Worm (Caenorhabditis elegans) whole organism, late embryonic: Measurements from ENCODE around the gene ZK180.6.

Source experiments
- ceh-45 ChIP-seq: fragments of 200-800 bp; sonication (Bioruptor generic); IDR thresholded peaks from 2 replicates; pipeline ENCODE4 v1.3.6; 2022; ENCODE audit warnings: missing genetic modification reagents, missing genetic modification characterization, missing compliant biosample characterization
- sox-4 ChIP-seq: sonication (generic microtip); optimal IDR thresholded peaks from 2 replicates; lab custom pipeline; 2017; ENCODE audit warnings: mild to moderate bottlenecking, missing genetic modification characterization, inconsistent platforms, missing compliant biosample characterization
- tbx-2 ChIP-seq: sonication (generic microtip); optimal IDR thresholded peaks from 2 replicates; lab custom pipeline; 2016; ENCODE audit warnings: missing genetic modification characterization, missing compliant biosample characterization

DNA sequence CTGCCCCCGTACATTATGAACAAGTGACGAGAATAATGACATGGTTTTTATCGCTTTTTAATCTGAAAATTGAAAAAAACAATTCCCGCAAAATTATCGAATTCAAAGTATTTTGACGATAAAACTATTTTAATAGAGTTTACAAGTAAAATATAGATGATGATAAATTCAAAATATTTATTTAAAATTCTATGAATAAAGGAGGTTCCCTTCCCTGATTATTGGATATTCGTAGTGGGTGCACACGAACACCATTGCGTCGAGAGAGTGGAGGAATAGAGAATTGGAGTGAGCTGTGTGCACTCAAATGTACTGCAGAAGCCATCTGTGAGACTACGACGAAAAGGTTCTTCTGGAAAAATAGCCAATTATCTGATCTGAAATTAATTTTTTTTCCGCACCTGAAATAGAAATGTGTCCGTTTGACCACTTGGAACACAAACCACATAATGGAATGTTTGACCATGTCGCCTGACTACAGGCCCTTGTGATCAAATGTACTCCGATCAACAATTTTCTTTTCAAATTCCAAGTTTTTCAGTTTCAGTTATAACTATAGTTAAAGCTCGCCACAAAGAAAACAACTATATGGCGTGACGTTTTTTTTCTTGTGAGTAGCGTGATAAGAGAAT lies 13.5 kb downstream of the ZK180.6 start, which contains the start of the genes rfth-1 and ZK180.8:
- TF ChIP-seq ceh-45 (GFP tag; lab: Robert Waterston, UW) (no peak), sox-4 (tag; lab: Kevin White, UChicago) (no peak), tbx-2 (tag; lab: Kevin White, UChicago) (no peak)
